Worm (Caenorhabditis elegans) whole organism, L4 larva: Measurements from ENCODE around the gene K09A9.6.
"Not testable (repeated sequence)": the region's sequence is repeated elsewhere in the genome, so short reads cannot be mapped to it uniquely, and the experiment has no call there.

Experiments
- D1046.2 ChIP-seq: fragments of 200-800 bp; sonication (Bioruptor generic); IDR thresholded peaks from 2 replicates; pipeline ENCODE4 v1.3.6; 2022; ENCODE audit warnings: missing genetic modification characterization, missing compliant biosample characterization
- F37D6.2 ChIP-seq: sonication (generic microtip); optimal IDR thresholded peaks from 2 replicates; lab custom pipeline; 2016; ENCODE audit warnings: mild to moderate bottlenecking, missing genetic modification characterization, missing compliant biosample characterization
- F44E2.7 ChIP-seq: fragments of 200-800 bp; sonication (Bioruptor generic); IDR thresholded peaks from 2 replicates; pipeline ENCODE4 v2.1.2; 2022; ENCODE audit warnings: missing genetic modification characterization, missing compliant biosample characterization
- Y5F2A.4 ChIP-seq: fragments of 200-800 bp; sonication (Bioruptor generic); optimal IDR thresholded peaks from 2 replicates; lab custom pipeline; 2018; ENCODE audit warnings: mild to moderate bottlenecking, missing genetic modification characterization, missing compliant biosample characterization
- ZK337.2 ChIP-seq: fragments of 200-800 bp; sonication (Bioruptor generic); IDR thresholded peaks from 2 replicates; pipeline ENCODE4 v1.3.6; 2022; ENCODE audit warnings: missing genetic modification reagents, missing genetic modification characterization, missing compliant biosample characterization
- ZK546.5 ChIP-seq, 2 experiments: sonication (generic microtip); optimal IDR thresholded peaks; 2 replicates each; lab custom pipeline; 2017; ENCODE audit warnings: missing biosample characterization in 2 of 2, missing genetic modification characterization in 2 of 2
- aha-1 ChIP-seq: fragments of 150-350 bp; peaks from one replicate; lab custom pipeline; 2014; ENCODE audit warnings: missing biosample characterization, missing genetic modification characterization
- aly-2 ChIP-seq: sonication (generic microtip); optimal IDR thresholded peaks from 2 replicates; lab custom pipeline; 2018; ENCODE audit warnings: missing biosample characterization, missing genetic modification characterization
- attf-4 ChIP-seq: sonication (generic microtip); optimal IDR thresholded peaks from 3 replicates; lab custom pipeline; 2017; ENCODE audit warnings: missing biosample characterization, missing genetic modification characterization
- ceh-20 ChIP-seq: fragments of 200-800 bp; sonication (Bioruptor generic); IDR thresholded peaks from 2 replicates; pipeline ENCODE4 v1.3.6; 2022; ENCODE audit warnings: missing genetic modification reagents, missing genetic modification characterization, missing compliant biosample characterization
- ceh-44 ChIP-seq: fragments of 200-800 bp; sonication (Bioruptor generic); IDR thresholded peaks from 2 replicates; pipeline ENCODE4 v1.3.6; 2022; ENCODE audit warnings: missing genetic modification reagents, missing genetic modification characterization, missing compliant biosample characterization
- ces-1 ChIP-seq: fragments of 150-350 bp; sonication (generic microtip); optimal IDR thresholded peaks from 4 replicates; lab custom pipeline; 2014; ENCODE audit warnings: missing biosample characterization, missing genetic modification reagents, missing genetic modification characterization
- daf-12 ChIP-seq: fragments of 150-350 bp; optimal IDR thresholded peaks from 2 replicates; lab custom pipeline; 2014; ENCODE audit warnings: missing biosample characterization, missing genetic modification reagents, missing genetic modification characterization
- daf-8 ChIP-seq: fragments of 200-800 bp; sonication (Bioruptor generic); IDR thresholded peaks from 2 replicates; pipeline ENCODE4 v1.3.6; 2022; ENCODE audit warnings: missing genetic modification characterization, missing compliant biosample characterization
- dmd-6 ChIP-seq: fragments of 200-800 bp; sonication (Bioruptor generic); IDR thresholded peaks from 2 replicates; pipeline ENCODE4 v1.3.6; 2022; ENCODE audit warnings: missing genetic modification reagents, missing genetic modification characterization, missing compliant biosample characterization
- dmd-8 ChIP-seq: fragments of 200-800 bp; sonication (Bioruptor generic); IDR thresholded peaks from 2 replicates; pipeline ENCODE4 v1.3.6; 2022; ENCODE audit warnings: missing genetic modification characterization, missing compliant biosample characterization
- egl-43 ChIP-seq: fragments of 200-800 bp; sonication (Bioruptor generic); IDR thresholded peaks from 2 replicates; pipeline ENCODE4 v1.3.6; 2022; ENCODE audit warnings: missing genetic modification reagents, missing genetic modification characterization, missing compliant biosample characterization
- fkh-10 ChIP-seq: fragments of 150-350 bp; optimal IDR thresholded peaks from 2 replicates; lab custom pipeline; 2014; ENCODE audit warnings: missing biosample characterization, missing genetic modification reagents, missing genetic modification characterization
- hif-1 ChIP-seq, 2 experiments: sonication (generic microtip); optimal IDR thresholded peaks; 2 replicates each; lab custom pipeline; 2016 to 2017; ENCODE audit warnings: missing compliant biosample characterization in 2 of 2, missing genetic modification characterization in 2 of 2, missing genetic modification reagents in 2 of 2, missing genotype in 2 of 2, mild to moderate bottlenecking in 1 of 2
- hlh-11 ChIP-seq: fragments of 200-800 bp; sonication (Bioruptor generic); optimal IDR thresholded peaks from 2 replicates; lab custom pipeline; 2018; ENCODE audit warnings: mild to moderate bottlenecking, missing genetic modification characterization, missing compliant biosample characterization
- hmg-1.1 ChIP-seq: fragments of 200-800 bp; sonication (Bioruptor generic); IDR thresholded peaks from 2 replicates; pipeline ENCODE4 v1.3.6; 2022; ENCODE audit warnings: missing genetic modification reagents, missing genetic modification characterization, missing compliant biosample characterization
- jun-1 ChIP-seq: fragments of 150-350 bp; optimal IDR thresholded peaks from 2 replicates; lab custom pipeline; 2014; ENCODE audit warnings: missing biosample characterization, missing genetic modification reagents, missing genetic modification characterization
- lim-7 ChIP-seq: fragments of 200-800 bp; sonication (Bioruptor generic); IDR thresholded peaks from 2 replicates; pipeline ENCODE4 v1.3.6; 2022; ENCODE audit warnings: missing genetic modification characterization, missing compliant biosample characterization
- lin-13 ChIP-seq: fragments of 150-350 bp; optimal IDR thresholded peaks from 2 replicates; lab custom pipeline; 2014; ENCODE audit warnings: missing biosample characterization, missing genetic modification reagents, missing genetic modification characterization
- lin-29 ChIP-seq: fragments of 200-800 bp; sonication (Bioruptor generic); IDR thresholded peaks from 2 replicates; pipeline ENCODE4 v1.3.6; 2022; ENCODE audit warnings: missing genetic modification reagents, missing genetic modification characterization, missing compliant biosample characterization
- lin-39 ChIP-seq: fragments of 150-350 bp; optimal IDR thresholded peaks from 2 replicates; lab custom pipeline; 2014; ENCODE audit warnings: missing biosample characterization, missing genetic modification reagents, missing genetic modification characterization
- madf-9 ChIP-seq: fragments of 200-800 bp; sonication (Bioruptor generic); conservative IDR thresholded peaks from 2 replicates; pipeline ENCODE4 v1.3.6; 2022; ENCODE audit warnings: missing genetic modification reagents, missing genetic modification characterization, missing compliant biosample characterization
- mep-1 ChIP-seq: fragments of 150-350 bp; sonication (generic microtip); optimal IDR thresholded peaks from 3 replicates; lab custom pipeline; 2014; ENCODE audit warnings: missing biosample characterization, missing genetic modification characterization
- nhr-10 ChIP-seq: fragments of 150-350 bp; optimal IDR thresholded peaks from 2 replicates; lab custom pipeline; 2014; ENCODE audit warnings: missing biosample characterization, missing genetic modification characterization
- nhr-102 ChIP-seq: sonication (generic microtip); optimal IDR thresholded peaks from 2 replicates; lab custom pipeline; 2016; ENCODE audit warnings: mild to moderate bottlenecking, missing genetic modification characterization, moderate library complexity, missing compliant biosample characterization
- nhr-28 ChIP-seq: fragments of 150-350 bp; optimal IDR thresholded peaks from 2 replicates; lab custom pipeline; 2014; ENCODE audit warnings: missing biosample characterization, missing genetic modification characterization
- nhr-42 ChIP-seq: fragments of 200-800 bp; sonication (Bioruptor generic); IDR thresholded peaks from 2 replicates; pipeline ENCODE4 v1.3.6; 2022; ENCODE audit warnings: missing genetic modification characterization, missing compliant biosample characterization
- nhr-48 ChIP-seq: sonication (generic microtip); optimal IDR thresholded peaks from 2 replicates; lab custom pipeline; 2016; ENCODE audit warnings: mild to moderate bottlenecking, missing genetic modification characterization, missing compliant biosample characterization
- nhr-6 ChIP-seq: fragments of 150-350 bp; optimal IDR thresholded peaks from 2 replicates; lab custom pipeline; 2014; ENCODE audit warnings: missing biosample characterization, missing genetic modification characterization
- pqm-1 ChIP-seq: sonication (generic microtip); optimal IDR thresholded peaks from 2 replicates; lab custom pipeline; 2017; ENCODE audit warnings: missing biosample characterization, missing genetic modification characterization
- saeg-2 ChIP-seq: fragments of 200-800 bp; sonication (Bioruptor generic); IDR thresholded peaks from 2 replicates; pipeline ENCODE4 v1.3.6; 2022; ENCODE audit warnings: missing genetic modification reagents, missing genetic modification characterization, missing compliant biosample characterization
- set-16 ChIP-seq: fragments of 200-800 bp; sonication (Bioruptor generic); IDR thresholded peaks from 2 replicates; pipeline ENCODE4 v1.3.6; 2022; ENCODE audit warnings: missing genetic modification reagents, missing genetic modification characterization, missing compliant biosample characterization
- skn-1 ChIP-seq: fragments of 150-350 bp; optimal IDR thresholded peaks from 2 replicates; lab custom pipeline; 2014; ENCODE audit warnings: missing biosample characterization, missing genetic modification characterization
- tag-97 ChIP-seq: fragments of 200-800 bp; sonication (Bioruptor generic); IDR thresholded peaks from 2 replicates; pipeline ENCODE4 v1.3.6; 2022; ENCODE audit warnings: missing genetic modification characterization, missing compliant biosample characterization
- tra-1 ChIP-seq: fragments of 200-800 bp; sonication (Bioruptor generic); IDR thresholded peaks from 2 replicates; pipeline ENCODE4 v1.3.6; 2022; ENCODE audit warnings: missing genetic modification reagents, missing genetic modification characterization, missing compliant biosample characterization
- unc-62 ChIP-seq, 3 experiments: fragments of 150-350 bp in 1 of 3; sonication (generic microtip); optimal IDR thresholded peaks in 2 of 3; peaks in 1 of 3; 1 replicate in 1 of 3; 2 replicates in 2 of 3; lab custom pipeline; 2014 to 2017; ENCODE audit warnings: missing biosample characterization in 3 of 3, missing genetic modification characterization in 3 of 3, missing genetic modification reagents in 3 of 3, missing genotype in 1 of 3
- vab-7 ChIP-seq: fragments of 200-800 bp; sonication (Bioruptor generic); IDR thresholded peaks from 2 replicates; pipeline ENCODE4 v1.3.6; 2022; ENCODE audit warnings: missing genetic modification reagents, missing genetic modification characterization, missing compliant biosample characterization
- zag-1 ChIP-seq: fragments of 150-350 bp; optimal IDR thresholded peaks from 2 replicates; lab custom pipeline; 2014; ENCODE audit warnings: missing biosample characterization, missing genetic modification characterization

The K09A9.6 gene

ce11 chrX:15576942-15577341, at the start of gene K09A9.6:
Gene K09A9.6 (plus strand): TSS chrX:15577242.
- TF ChIP-seq vab-7, result no peak
- TF ChIP-seq Y5F2A.4 (GFP tag; lab: Kevin White, UChicago), result no peak
- TF ChIP-seq tra-1, result no peak
- TF ChIP-seq hif-1 (tag; optimal IDR thresholded peaks at IDR 0.05; lab: Kevin White, UChicago), result no peak
- no peak for TF ChIP-seq saeg-2 (GFP tag; lab: Robert Waterston, UW)
- TF ChIP-seq jun-1 (tag; lab: Kevin White, UChicago), result no peak
- TF ChIP-seq daf-12, result no peak

- TF ChIP-seq F44E2.7 (GFP tag; lab: Robert Waterston, UW), result no peak
- TF ChIP-seq attf-4 (tag; lab: Kevin White, UChicago), result no peak
- no peak for TF ChIP-seq aly-2 (tag; lab: Kevin White, UChicago)
- no peak for TF ChIP-seq dmd-8 (GFP tag; lab: Robert Waterston, UW)
- TF ChIP-seq lin-29 (GFP tag; lab: Robert Waterston, UW), result 0 out of 2 replicates have a peak, but pooled peaks have one; percentile 22
- no peak for TF ChIP-seq tag-97
Observed at ce11 chrX:15528472-15528871, 48.6 kb upstream of the K09A9.6 start.

- TF ChIP-seq egl-43 (GFP tag; lab: Robert Waterston, UW) (0 out of 2 replicates have a peak, but pooled peaks have one; percentile 17), lin-39 (tag; lab: Kevin White, UChicago) (no peak), fkh-10 (GFP tag; lab: Kevin White, UChicago) (peak; percentile 20), nhr-6 (no peak), pqm-1 (tag; lab: Kevin White, UChicago) (no peak), lim-7 (GFP tag; lab: Robert Waterston, UW) (no peak), lin-13 (GFP tag; lab: Kevin White, UChicago) (no peak)
- TF ChIP-seq, all 104 proteins: peak for 2
Observed at ce11 chrX:15533260-15533659, 43.8 kb upstream of the K09A9.6 start.

ce11 chrX:15533847-15534246, 43.2 kb upstream of the K09A9.6 start:
- peak in 1 of 2 experiments; percentile 30 for TF ChIP-seq unc-62 (GFP tag; optimal IDR thresholded peaks at IDR 0.05 in 1 of 2; lab: Kevin White, UChicago)
- TF ChIP-seq unc-62 (tag; optimal IDR thresholded peaks at IDR 0.05; lab: Kevin White, UChicago), result not testable (repeated sequence)
- peak; percentile 33; the same call in 1 of the 2 replicates for TF ChIP-seq set-16 (GFP tag; lab: Robert Waterston, UW)

- peak; percentile 33 for TF ChIP-seq skn-1 (tag; lab: Kevin White, UChicago)
- no peak for TF ChIP-seq daf-8 (GFP tag; lab: Robert Waterston, UW)
- TF ChIP-seq unc-62 (GFP tag; optimal IDR thresholded peaks at IDR 0.05 in 1 of 2; lab: Kevin White, UChicago), result peak in 1 of 2 experiments; percentile 97
- TF ChIP-seq unc-62 (tag; optimal IDR thresholded peaks at IDR 0.05; lab: Kevin White, UChicago), result no peak
- TF ChIP-seq aha-1 (tag; lab: Kevin White, UChicago), result peak; percentile 98
- TF ChIP-seq zag-1 (tag; lab: Kevin White, UChicago), result no peak
- no peak for TF ChIP-seq nhr-10 (tag; lab: Kevin White, UChicago)
- TF ChIP-seq ceh-20, result peak; percentile 57; the same call in 1 of the 2 replicates
- TF ChIP-seq nhr-42 (GFP tag; lab: Robert Waterston, UW), result no peak
- no peak for TF ChIP-seq ZK546.5 (tag; optimal IDR thresholded peaks at IDR 0.05; lab: Kevin White, UChicago)
- TF ChIP-seq aly-2 (tag; lab: Kevin White, UChicago), result no peak
- peak; percentile 76 for TF ChIP-seq F37D6.2 (tag; lab: Kevin White, UChicago)
- TF ChIP-seq D1046.2 (GFP tag; lab: Robert Waterston, UW), result no peak
- TF ChIP-seq jun-1 (tag; lab: Kevin White, UChicago), result no peak
- TF ChIP-seq nhr-28 (tag; lab: Kevin White, UChicago), result no peak
- peak; percentile 52 for TF ChIP-seq dmd-6 (GFP tag; lab: Robert Waterston, UW)
- TF ChIP-seq ZK337.2 (GFP tag; lab: Robert Waterston, UW), result 0 out of 2 replicates have a peak, but pooled peaks have one; percentile 26
- peak in 1 of 2 experiments; percentile 55 for TF ChIP-seq hif-1 (tag; optimal IDR thresholded peaks at IDR 0.05; lab: Kevin White, UChicago)
- peak; percentile 75 for TF ChIP-seq fkh-10 (GFP tag; lab: Kevin White, UChicago)
- TF ChIP-seq nhr-48 (tag; lab: Kevin White, UChicago), result peak; percentile 19
- peak; percentile 63 for TF ChIP-seq set-16 (GFP tag; lab: Robert Waterston, UW)
- TF ChIP-seq mep-1 (tag; lab: Kevin White, UChicago), result peak; percentile 51
- TF ChIP-seq madf-9 (GFP tag; lab: Robert Waterston, UW), result no peak
- peak; percentile 70 for TF ChIP-seq hlh-11 (tag; lab: Kevin White, UChicago)
- TF ChIP-seq ces-1, result no peak
- no peak for TF ChIP-seq lin-39 (tag; lab: Kevin White, UChicago)
- TF ChIP-seq nhr-102 (tag; lab: Kevin White, UChicago), result no peak
- peak; percentile 76 for TF ChIP-seq hmg-1.1 (GFP tag; lab: Robert Waterston, UW)
- 0 out of 2 replicates have a peak, but pooled peaks have one; percentile 8 for TF ChIP-seq ceh-44 (GFP tag; lab: Robert Waterston, UW)
Observed at ce11 chrX:15535190-15535636, 41.8 kb upstream of the K09A9.6 start.
